Worm (Caenorhabditis elegans) whole organism, early embryonic: ENCODE data around the gene F31F7.1.

Experiments
- B0310.2 ChIP-seq: sonication (generic microtip); optimal IDR thresholded peaks from 2 replicates; lab custom pipeline; 2016; ENCODE audit warnings: mild to moderate bottlenecking, missing genetic modification characterization, missing compliant biosample characterization
- F13C5.2 ChIP-seq: sonication (generic microtip); optimal IDR thresholded peaks from 2 replicates; lab custom pipeline; 2017; ENCODE audit warnings: mild to moderate bottlenecking, missing genetic modification characterization, inconsistent platforms, missing compliant biosample characterization
- aly-1 ChIP-seq: sonication (generic microtip); optimal IDR thresholded peaks from 2 replicates; lab custom pipeline; 2016; ENCODE audit warnings: missing genetic modification characterization, missing compliant biosample characterization
- ama-1 ChIP-seq: fragments of 150-350 bp; optimal IDR thresholded peaks from 2 replicates; lab custom pipeline; 2014
- ceh-13 ChIP-seq: fragments of 200-800 bp; sonication (Bioruptor generic); optimal IDR thresholded peaks from 2 replicates; lab custom pipeline; 2018; ENCODE audit warnings: mild to moderate bottlenecking, missing genetic modification characterization, missing compliant biosample characterization
- ceh-36 ChIP-seq: sonication (generic microtip); optimal IDR thresholded peaks from 2 replicates; lab custom pipeline; 2016; ENCODE audit warnings: missing genetic modification characterization, inconsistent platforms, missing compliant biosample characterization
- ets-7 ChIP-seq: sonication (generic microtip); optimal IDR thresholded peaks from 2 replicates; lab custom pipeline; 2016; ENCODE audit warnings: missing genotype, missing genetic modification characterization, missing compliant biosample characterization
- flt-1 ChIP-seq: fragments of 200-800 bp; sonication (Bioruptor generic); IDR thresholded peaks from 2 replicates; pipeline ENCODE4 v1.3.6; 2022; ENCODE audit warnings: missing genetic modification characterization, missing compliant biosample characterization
- hmbx-1 ChIP-seq: sonication (generic microtip); optimal IDR thresholded peaks from 2 replicates; lab custom pipeline; 2016; ENCODE audit warnings: mild to moderate bottlenecking, missing genetic modification characterization, missing compliant biosample characterization
- hmg-4 ChIP-seq: fragments of 200-800 bp; sonication (Bioruptor generic); optimal IDR thresholded peaks from 2 replicates; lab custom pipeline; 2018; ENCODE audit warnings: mild to moderate bottlenecking, missing genetic modification characterization, missing compliant biosample characterization
- hnd-1 ChIP-seq: sonication (generic microtip); optimal IDR thresholded peaks from 2 replicates; lab custom pipeline; 2016; ENCODE audit warnings: missing genetic modification characterization, missing compliant biosample characterization
- pes-1 ChIP-seq: fragments of 200-800 bp; sonication (Bioruptor generic); IDR thresholded peaks from 2 replicates; pipeline ENCODE4 v1.3.6; 2022; ENCODE audit warnings: missing genetic modification reagents, missing genetic modification characterization, missing compliant biosample characterization
- scrt-1 ChIP-seq: fragments of 200-800 bp; sonication (Bioruptor generic); IDR thresholded peaks from 2 replicates; pipeline ENCODE4 v1.3.6; 2022; ENCODE audit warnings: missing genetic modification characterization, missing compliant biosample characterization
- sea-1 ChIP-seq: fragments of 200-800 bp; sonication (Bioruptor generic); conservative IDR thresholded peaks from 2 replicates; pipeline ENCODE4 v1.3.6; 2022; ENCODE audit warnings: missing genetic modification characterization, missing compliant biosample characterization
- tbx-11 ChIP-seq: fragments of 200-800 bp; sonication (Bioruptor generic); IDR thresholded peaks from 2 replicates; pipeline ENCODE4 v1.3.6; 2022; ENCODE audit warnings: missing genetic modification characterization, missing compliant biosample characterization
- tbx-37 ChIP-seq: fragments of 200-800 bp; sonication (Bioruptor generic); conservative IDR thresholded peaks from 2 replicates; pipeline ENCODE4 v1.3.6; 2022; ENCODE audit warnings: missing genetic modification reagents, missing genetic modification characterization, missing compliant biosample characterization
- tra-4 ChIP-seq: sonication (generic microtip); optimal IDR thresholded peaks from 2 replicates; lab custom pipeline; 2017; ENCODE audit warnings: missing genetic modification characterization, missing compliant biosample characterization

The F31F7.1 gene

ce11 chrV:6268961-6269360, 7.3 kb upstream of the F31F7.1 start:
- TF ChIP-seq aly-1 (tag; lab: Kevin White, UChicago), result no peak
- no peak for TF ChIP-seq scrt-1 (GFP tag; lab: Robert Waterston, UW)
- no peak for TF ChIP-seq tbx-11
- TF ChIP-seq hnd-1, result no peak
- no peak for TF ChIP-seq B0310.2 (tag; lab: Kevin White, UChicago)
- TF ChIP-seq tra-4 (tag; lab: Kevin White, UChicago), result no peak
- no peak for TF ChIP-seq flt-1
- no peak for TF ChIP-seq pes-1 (GFP tag; lab: Robert Waterston, UW)
- no peak for TF ChIP-seq hmg-4 (GFP tag; lab: Kevin White, UChicago)
- TF ChIP-seq ama-1 (lab: Kevin White, UChicago), result no peak
- no peak for TF ChIP-seq ceh-36 (tag; lab: Kevin White, UChicago)
- no peak for TF ChIP-seq tbx-37 (GFP tag; lab: Robert Waterston, UW)

ce11 chrV:6270097-6270496, 6.1 kb upstream of the F31F7.1 start:
- TF ChIP-seq sea-1 (GFP tag; lab: Robert Waterston, UW) (no peak), tbx-11 (no peak), ama-1 (lab: Kevin White, UChicago) (no peak), pes-1 (GFP tag; lab: Robert Waterston, UW) (no peak), scrt-1 (GFP tag; lab: Robert Waterston, UW) (0 out of 2 replicates have a peak, but pooled peaks have one; percentile 15), hmbx-1 (no peak), F13C5.2 (tag; lab: Kevin White, UChicago) (peak; percentile 4), B0310.2 (tag; lab: Kevin White, UChicago) (no peak), tbx-37 (GFP tag; lab: Robert Waterston, UW) (no peak), tra-4 (tag; lab: Kevin White, UChicago) (no peak), flt-1 (no peak), hmg-4 (GFP tag; lab: Kevin White, UChicago) (no peak), aly-1 (tag; lab: Kevin White, UChicago) (peak; percentile 2), ceh-36 (tag; lab: Kevin White, UChicago) (no peak)

- TF ChIP-seq F13C5.2 (tag; lab: Kevin White, UChicago), result no peak
- TF ChIP-seq ceh-13 (GFP tag; lab: Kevin White, UChicago), result no peak
- TF ChIP-seq flt-1, result no peak
- TF ChIP-seq ama-1 (lab: Kevin White, UChicago), result no peak
- no peak for TF ChIP-seq ceh-36 (tag; lab: Kevin White, UChicago)
- TF ChIP-seq hmbx-1, result no peak
- TF ChIP-seq tbx-11, result no peak
- TF ChIP-seq hmg-4 (GFP tag; lab: Kevin White, UChicago), result no peak
- no peak for TF ChIP-seq aly-1 (tag; lab: Kevin White, UChicago)
Observed at ce11 chrV:6270552-6270951, 5.7 kb upstream of the F31F7.1 start, which contains the start of gene F31F7.2. Gene F31F7.2, plus strand, starts transcription at chrV:6270852.

ce11 chrV:6275209-6275608, 1.0 kb upstream of the F31F7.1 start:
- no peak for TF ChIP-seq ceh-36 (tag; lab: Kevin White, UChicago)
- no peak for TF ChIP-seq tbx-11
- no peak for TF ChIP-seq tra-4 (tag; lab: Kevin White, UChicago)
- no peak for TF ChIP-seq scrt-1 (GFP tag; lab: Robert Waterston, UW)
- TF ChIP-seq ama-1 (lab: Kevin White, UChicago), result no peak
- no peak for TF ChIP-seq hmg-4 (GFP tag; lab: Kevin White, UChicago)
- TF ChIP-seq hnd-1, result no peak
- no peak for TF ChIP-seq pes-1 (GFP tag; lab: Robert Waterston, UW)
- TF ChIP-seq sea-1 (GFP tag; lab: Robert Waterston, UW), result no peak
- TF ChIP-seq hmbx-1, result no peak
- TF ChIP-seq ceh-13 (GFP tag; lab: Kevin White, UChicago), result no peak
- TF ChIP-seq F13C5.2 (tag; lab: Kevin White, UChicago), result no peak
- no peak for TF ChIP-seq aly-1 (tag; lab: Kevin White, UChicago)
- TF ChIP-seq ets-7 (tag; lab: Kevin White, UChicago), result no peak
- no peak for TF ChIP-seq tbx-37 (GFP tag; lab: Robert Waterston, UW)
- no peak for TF ChIP-seq B0310.2 (tag; lab: Kevin White, UChicago)
- no peak for TF ChIP-seq flt-1

- TF ChIP-seq tbx-11 (no peak), aly-1 (tag; lab: Kevin White, UChicago) (no peak), flt-1 (no peak), ama-1 (lab: Kevin White, UChicago) (no peak), pes-1 (GFP tag; lab: Robert Waterston, UW) (no peak), F13C5.2 (tag; lab: Kevin White, UChicago) (no peak), tra-4 (tag; lab: Kevin White, UChicago) (no peak), sea-1 (GFP tag; lab: Robert Waterston, UW) (no peak), ets-7 (tag; lab: Kevin White, UChicago) (no peak), ceh-36 (tag; lab: Kevin White, UChicago) (no peak), ceh-13 (GFP tag; lab: Kevin White, UChicago) (no peak), hmbx-1 (no peak)
Observed at ce11 chrV:6277178-6277834, 1.1 kb downstream of the F31F7.1 start.

- no peak for TF ChIP-seq hmbx-1
- TF ChIP-seq hmg-4 (GFP tag; lab: Kevin White, UChicago), result no peak
- no peak for TF ChIP-seq tra-4 (tag; lab: Kevin White, UChicago)
- no peak for TF ChIP-seq hnd-1
- TF ChIP-seq tbx-37 (GFP tag; lab: Robert Waterston, UW), result no peak
- TF ChIP-seq sea-1 (GFP tag; lab: Robert Waterston, UW), result no peak
- TF ChIP-seq tbx-11, result no peak
- no peak for TF ChIP-seq aly-1 (tag; lab: Kevin White, UChicago)
- no peak for TF ChIP-seq B0310.2 (tag; lab: Kevin White, UChicago)
- TF ChIP-seq ceh-13 (GFP tag; lab: Kevin White, UChicago), result no peak
- TF ChIP-seq F13C5.2 (tag; lab: Kevin White, UChicago), result no peak
- no peak for TF ChIP-seq ama-1 (lab: Kevin White, UChicago)
- TF ChIP-seq ceh-36 (tag; lab: Kevin White, UChicago), result no peak
Observed at ce11 chrV:6278117-6279081, 2.2 kb downstream of the F31F7.1 start, which contains the start of gene fil-2. Gene fil-2, plus strand, starts transcription at chrV:6279031.
